Worm (Caenorhabditis elegans): Measurements from ENCODE around the gene sdz-7.

The sdz-7 gene

ce11 chrII:3869601-3870000 is 8.2 kb downstream of the sdz-7 start, which contains the start of gene oac-10:
Gene oac-10, plus strand, starts transcription at chrII:3869901.
- no peak for TF ChIP-seq ceh-36 (tag; optimal IDR thresholded peaks at IDR 0.05)
- TF ChIP-seq tra-4 (tag; optimal IDR thresholded peaks at IDR 0.05), result no peak

- TF ChIP-seq ama-1 (optimal IDR thresholded peaks at IDR 0.05), result no peak
- no peak for TF ChIP-seq scrt-1 (GFP tag; IDR thresholded peaks at IDR 0.05)
- TF ChIP-seq pes-1 (GFP tag; IDR thresholded peaks at IDR 0.05), result no peak
- no peak for TF ChIP-seq aly-1 (tag; optimal IDR thresholded peaks at IDR 0.05)
- TF ChIP-seq ets-7 (tag; optimal IDR thresholded peaks at IDR 0.05), result no peak
Observed at ce11 chrII:3864652-3865051, 13.1 kb downstream of the sdz-7 start, which contains the start of gene nhr-261. Gene nhr-261, minus strand, starts transcription at chrII:3864752.

- no peak for TF ChIP-seq F13C5.2 (tag; optimal IDR thresholded peaks at IDR 0.05)
- no peak for TF ChIP-seq hnd-1 (tag; optimal IDR thresholded peaks at IDR 0.05)
- TF ChIP-seq tra-4 (tag; optimal IDR thresholded peaks at IDR 0.05), result no peak
- no peak for TF ChIP-seq sea-1 (GFP tag; conservative IDR thresholded peaks at IDR 0.05)
- TF ChIP-seq hmbx-1 (tag; optimal IDR thresholded peaks at IDR 0.05), result no peak
- no peak for TF ChIP-seq aly-1 (tag; optimal IDR thresholded peaks at IDR 0.05)
- no peak for TF ChIP-seq pes-1 (GFP tag; IDR thresholded peaks at IDR 0.05)
- no peak for TF ChIP-seq hmg-4 (GFP tag; optimal IDR thresholded peaks at IDR 0.05)
- no peak for TF ChIP-seq scrt-1 (GFP tag; IDR thresholded peaks at IDR 0.05)
- TF ChIP-seq ets-7 (tag; optimal IDR thresholded peaks at IDR 0.05), result no peak
- TF ChIP-seq flt-1 (GFP tag; IDR thresholded peaks at IDR 0.05), result no peak
- TF ChIP-seq tbx-11 (GFP tag; IDR thresholded peaks at IDR 0.05), result no peak
- no peak for TF ChIP-seq B0310.2 (tag; optimal IDR thresholded peaks at IDR 0.05)
- no peak for TF ChIP-seq ama-1 (optimal IDR thresholded peaks at IDR 0.05)
- no peak for TF ChIP-seq tbx-37 (GFP tag; conservative IDR thresholded peaks at IDR 0.05)
- TF ChIP-seq ceh-13 (GFP tag; optimal IDR thresholded peaks at IDR 0.05), result no peak
- no peak for TF ChIP-seq ceh-36 (tag; optimal IDR thresholded peaks at IDR 0.05)
Observed at ce11 chrII:3862053-3862452, 15.7 kb downstream of the sdz-7 start.

ce11 chrII:3860826-3861225 is 16.9 kb downstream of the sdz-7 start, which contains the start of gene oac-11:
Gene oac-11, minus strand, starts transcription at chrII:3860926.
- TF ChIP-seq aly-1 (tag; optimal IDR thresholded peaks at IDR 0.05), result no peak
- no peak for TF ChIP-seq sea-1 (GFP tag; conservative IDR thresholded peaks at IDR 0.05)
- no peak for TF ChIP-seq hmg-4 (GFP tag; optimal IDR thresholded peaks at IDR 0.05)
- no peak for TF ChIP-seq tra-4 (tag; optimal IDR thresholded peaks at IDR 0.05)
- TF ChIP-seq ceh-36 (tag; optimal IDR thresholded peaks at IDR 0.05), result no peak
- TF ChIP-seq pes-1 (GFP tag; IDR thresholded peaks at IDR 0.05), result no peak
- TF ChIP-seq ama-1 (optimal IDR thresholded peaks at IDR 0.05), result no peak

ce11 chrII:3852654-3853053 is 25.1 kb downstream of the sdz-7 start, which contains the start of gene nhr-257:
Gene nhr-257, plus strand, starts transcription at chrII:3852954.
- TF ChIP-seq tbx-37 (GFP tag; conservative IDR thresholded peaks at IDR 0.05) (no peak), hmbx-1 (tag; optimal IDR thresholded peaks at IDR 0.05) (no peak), pes-1 (GFP tag; IDR thresholded peaks at IDR 0.05) (no peak), sea-1 (GFP tag; conservative IDR thresholded peaks at IDR 0.05) (no peak), ets-7 (tag; optimal IDR thresholded peaks at IDR 0.05) (no peak), hnd-1 (tag; optimal IDR thresholded peaks at IDR 0.05) (no peak), scrt-1 (GFP tag; IDR thresholded peaks at IDR 0.05) (no peak), ceh-13 (GFP tag; optimal IDR thresholded peaks at IDR 0.05) (no peak), ama-1 (optimal IDR thresholded peaks at IDR 0.05) (no peak)

ce11 chrII:3850655-3851054 is 27.1 kb downstream of the sdz-7 start, which contains the start of gene nhr-72:
Gene nhr-72, minus strand, starts transcription at chrII:3850755.
- no peak for TF ChIP-seq tra-4 (tag; optimal IDR thresholded peaks at IDR 0.05)
- TF ChIP-seq B0310.2 (tag; optimal IDR thresholded peaks at IDR 0.05), result no peak
- TF ChIP-seq hmg-4 (GFP tag; optimal IDR thresholded peaks at IDR 0.05), result no peak
- no peak for TF ChIP-seq hmbx-1 (tag; optimal IDR thresholded peaks at IDR 0.05)
- no peak for TF ChIP-seq ceh-13 (GFP tag; optimal IDR thresholded peaks at IDR 0.05)
- TF ChIP-seq ets-7 (tag; optimal IDR thresholded peaks at IDR 0.05), result no peak
- no peak for TF ChIP-seq pes-1 (GFP tag; IDR thresholded peaks at IDR 0.05)

- TF ChIP-seq ets-7 (tag; optimal IDR thresholded peaks at IDR 0.05) (no peak), ceh-13 (GFP tag; optimal IDR thresholded peaks at IDR 0.05) (no peak), F13C5.2 (tag; optimal IDR thresholded peaks at IDR 0.05) (no peak), hnd-1 (tag; optimal IDR thresholded peaks at IDR 0.05) (no peak), sea-1 (GFP tag; conservative IDR thresholded peaks at IDR 0.05) (no peak), ceh-36 (tag; optimal IDR thresholded peaks at IDR 0.05) (no peak), ama-1 (optimal IDR thresholded peaks at IDR 0.05) (no peak), tbx-11 (GFP tag; IDR thresholded peaks at IDR 0.05) (no peak), scrt-1 (GFP tag; IDR thresholded peaks at IDR 0.05) (no peak)
Observed at ce11 chrII:3846028-3846427, 31.7 kb downstream of the sdz-7 start, which contains the start of gene C17A2.2. Gene C17A2.2, plus strand, starts transcription at chrII:3846328.

ce11 chrII:3843305-3843704 is 34.5 kb downstream of the sdz-7 start, which contains the start of the genes C17A2.7 and C17A2.3:
Gene C17A2.7, minus strand, starts transcription at chrII:3843405.
Gene C17A2.3, plus strand, starts transcription at chrII:3843609.
- TF ChIP-seq scrt-1 (GFP tag; IDR thresholded peaks at IDR 0.05) (no peak), hmg-4 (GFP tag; optimal IDR thresholded peaks at IDR 0.05) (no peak), ets-7 (tag; optimal IDR thresholded peaks at IDR 0.05) (no peak), ceh-13 (GFP tag; optimal IDR thresholded peaks at IDR 0.05) (no peak), flt-1 (GFP tag; IDR thresholded peaks at IDR 0.05) (no peak), sea-1 (GFP tag; conservative IDR thresholded peaks at IDR 0.05) (no peak)

ce11 chrII:3839562-3839961 is 38.2 kb downstream of the sdz-7 start, which contains the start of gene C17A2.4:
Gene C17A2.4, plus strand, starts transcription at chrII:3839862.
- TF ChIP-seq hmbx-1 (tag; optimal IDR thresholded peaks at IDR 0.05) (no peak), ets-7 (tag; optimal IDR thresholded peaks at IDR 0.05) (no peak), aly-1 (tag; optimal IDR thresholded peaks at IDR 0.05) (no peak), ceh-13 (GFP tag; optimal IDR thresholded peaks at IDR 0.05) (no peak), scrt-1 (GFP tag; IDR thresholded peaks at IDR 0.05) (no peak), tra-4 (tag; optimal IDR thresholded peaks at IDR 0.05) (no peak), flt-1 (GFP tag; IDR thresholded peaks at IDR 0.05) (no peak), tbx-11 (GFP tag; IDR thresholded peaks at IDR 0.05) (no peak), ceh-36 (tag; optimal IDR thresholded peaks at IDR 0.05) (no peak), tbx-37 (GFP tag; conservative IDR thresholded peaks at IDR 0.05) (no peak)

All from whole organism, early embryonic.